Fruit fly (Drosophila melanogaster) whole organism, embryonic: Measurements from ENCODE around the gene CG10866.

Experiments used
- ATbp ChIP-seq: fragments of 200-800 bp; sonication (Bioruptor generic); optimal IDR thresholded peaks from 2 replicates; lab custom pipeline; 2017; ENCODE audit warnings: missing biosample characterization, mild to moderate bottlenecking, missing genetic modification characterization, missing genetic modification reagents
- Bgb ChIP-seq: fragments of 200-800 bp; sonication (Bioruptor generic); IDR thresholded peaks from 2 replicates; pipeline ENCODE4 v1.3.6; 2022; ENCODE audit warnings: missing biosample characterization, missing genetic modification characterization; ENCODE audit not compliant: partially characterized antibody
- CG10209 ChIP-seq: fragments of 200-800 bp; sonication (Bioruptor generic); optimal IDR thresholded peaks from 3 replicates; lab custom pipeline; 2017; ENCODE audit warnings: missing biosample characterization, mild to moderate bottlenecking, missing genetic modification characterization, missing genetic modification reagents
- CG10366 ChIP-seq: fragments of 200-800 bp; sonication (Bioruptor generic); IDR thresholded peaks from 2 replicates; pipeline ENCODE4 v1.3.6; 2022; ENCODE audit warnings: missing biosample characterization, missing genetic modification characterization
- CG10543 ChIP-seq: fragments of 200-800 bp; sonication (Bioruptor generic); optimal IDR thresholded peaks from 3 replicates; lab custom pipeline; 2017; ENCODE audit warnings: missing biosample characterization, mild to moderate bottlenecking, missing genetic modification characterization, moderate library complexity
- CG11723 ChIP-seq: fragments of 200-800 bp; sonication (Bioruptor generic); optimal IDR thresholded peaks from 2 replicates; lab custom pipeline; 2017; ENCODE audit warnings: missing biosample characterization, mild to moderate bottlenecking, missing genetic modification characterization
- CG12071 ChIP-seq: fragments of 200-800 bp; sonication (Bioruptor generic); optimal IDR thresholded peaks from 3 replicates; lab custom pipeline; 2018; ENCODE audit warnings: missing biosample characterization, mild to moderate bottlenecking, missing genetic modification characterization
- CG12942 ChIP-seq: fragments of 200-800 bp; sonication (Bioruptor generic); optimal IDR thresholded peaks from 3 replicates; lab custom pipeline; 2016; ENCODE audit warnings: missing biosample characterization, missing genetic modification characterization
- CG13296 ChIP-seq: fragments of 200-800 bp; sonication (Bioruptor generic); optimal IDR thresholded peaks from 3 replicates; lab custom pipeline; 2018; ENCODE audit warnings: missing biosample characterization, mild to moderate bottlenecking, missing genetic modification characterization
- CG13624 ChIP-seq: fragments of 200-800 bp; sonication (Bioruptor generic); optimal IDR thresholded peaks from 2 replicates; lab custom pipeline; 2016; ENCODE audit warnings: missing biosample characterization, missing genetic modification characterization
- CG13775 ChIP-seq: fragments of 200-800 bp; sonication (Bioruptor generic); optimal IDR thresholded peaks from 3 replicates; lab custom pipeline; 2017; ENCODE audit warnings: missing biosample characterization, mild to moderate bottlenecking, missing genetic modification characterization
- CG15514 ChIP-seq: fragments of 200-800 bp; sonication (Bioruptor generic); optimal IDR thresholded peaks from 3 replicates; lab custom pipeline; 2017; ENCODE audit warnings: missing biosample characterization, missing genetic modification characterization, mild to moderate bottlenecking, moderate library complexity, missing genetic modification reagents
- CG17385 ChIP-seq: fragments of 200-800 bp; sonication (Bioruptor generic); optimal IDR thresholded peaks from 3 replicates; lab custom pipeline; 2018; ENCODE audit warnings: missing biosample characterization, mild to moderate bottlenecking, missing genetic modification characterization
- CG17802 ChIP-seq: fragments of 200-800 bp; sonication (Bioruptor generic); optimal IDR thresholded peaks from 2 replicates; lab custom pipeline; 2018; ENCODE audit warnings: missing biosample characterization, mild to moderate bottlenecking, missing genetic modification characterization, moderate library complexity
- CG17912 ChIP-seq: fragments of 200-800 bp; sonication (Bioruptor generic); optimal IDR thresholded peaks from 2 replicates; lab custom pipeline; 2018; ENCODE audit warnings: missing biosample characterization, mild to moderate bottlenecking, missing genetic modification characterization
- CG18619 ChIP-seq: fragments of 200-800 bp; sonication (Bioruptor generic); optimal IDR thresholded peaks from 3 replicates; lab custom pipeline; 2017; ENCODE audit warnings: missing biosample characterization, mild to moderate bottlenecking, missing genetic modification characterization
- CG2202 ChIP-seq: fragments of 200-800 bp; sonication (Bioruptor generic); optimal IDR thresholded peaks from 2 replicates; lab custom pipeline; 2018; ENCODE audit warnings: missing biosample characterization, mild to moderate bottlenecking, missing genetic modification characterization
- CG31388 ChIP-seq: fragments of 200-800 bp; sonication (Bioruptor generic); optimal IDR thresholded peaks from 2 replicates; lab custom pipeline; 2016; ENCODE audit warnings: missing biosample characterization, missing genetic modification characterization
- CG33213 ChIP-seq: fragments of 200-800 bp; sonication (Bioruptor generic); optimal IDR thresholded peaks from 3 replicates; lab custom pipeline; 2016; ENCODE audit warnings: missing biosample characterization, missing genetic modification characterization
- CG34224 ChIP-seq: fragments of 200-800 bp; sonication (Bioruptor generic); IDR thresholded peaks from 3 replicates; pipeline ENCODE4 v1.3.6; 2022; ENCODE audit warnings: missing biosample characterization, missing genetic modification characterization; ENCODE audit not compliant: partially characterized antibody
- CG34422 ChIP-seq: fragments of 200-800 bp; sonication (Bioruptor generic); IDR thresholded peaks from 3 replicates; pipeline ENCODE4 v1.3.6; 2022; ENCODE audit warnings: missing biosample characterization, missing genetic modification characterization
- CG3847 ChIP-seq: fragments of 200-800 bp; sonication (Bioruptor generic); IDR thresholded peaks from 2 replicates; pipeline ENCODE4 v1.3.6; 2022; ENCODE audit warnings: missing biosample characterization, missing genetic modification characterization
- CG4854 ChIP-seq: fragments of 200-800 bp; sonication (Bioruptor generic); optimal IDR thresholded peaks from 2 replicates; lab custom pipeline; 2016; ENCODE audit warnings: missing biosample characterization, missing genetic modification characterization, inconsistent platforms
- CG6689 ChIP-seq: fragments of 200-800 bp; sonication (Bioruptor generic); IDR thresholded peaks from 2 replicates; pipeline ENCODE4 v1.3.6; 2022; ENCODE audit warnings: missing biosample characterization, missing genetic modification characterization
- CG7372 ChIP-seq: fragments of 200-800 bp; sonication (Bioruptor generic); IDR thresholded peaks from 2 replicates; pipeline ENCODE4 v1.3.6; 2022; ENCODE audit warnings: missing biosample characterization, missing genetic modification characterization
- CG7963 ChIP-seq: fragments of 200-800 bp; sonication (Bioruptor generic); IDR thresholded peaks from 3 replicates; pipeline ENCODE4 v1.3.6; 2022; ENCODE audit warnings: missing biosample characterization, missing genetic modification characterization; ENCODE audit not compliant: partially characterized antibody
- CG9817 ChIP-seq: fragments of 200-800 bp; sonication (Bioruptor generic); optimal IDR thresholded peaks from 2 replicates; lab custom pipeline; 2018; ENCODE audit warnings: missing biosample characterization, mild to moderate bottlenecking, missing genetic modification characterization, moderate library complexity
- Dbx ChIP-seq: fragments of 200-800 bp; sonication (Bioruptor generic); IDR thresholded peaks from 3 replicates; pipeline ENCODE4 v1.3.6; 2022; ENCODE audit warnings: missing biosample characterization, missing genetic modification characterization
- Doc2 ChIP-seq: fragments of 200-800 bp; sonication (Bioruptor generic); IDR thresholded peaks from 2 replicates; pipeline ENCODE4 v1.3.6; 2022; ENCODE audit warnings: missing biosample characterization, missing genetic modification characterization
- Dref ChIP-seq: fragments of 200-800 bp; sonication (Bioruptor generic); IDR thresholded peaks from 2 replicates; pipeline ENCODE4 v1.3.6; 2022; ENCODE audit warnings: missing biosample characterization, missing genetic modification characterization
- E2f1 ChIP-seq: fragments of 200-800 bp; sonication (Bioruptor generic); IDR thresholded peaks from 2 replicates; pipeline ENCODE4 v1.3.6; 2022; ENCODE audit warnings: missing biosample characterization, missing genetic modification characterization
- Hey ChIP-seq: fragments of 200-800 bp; sonication (Bioruptor generic); optimal IDR thresholded peaks from 3 replicates; lab custom pipeline; 2018; ENCODE audit warnings: missing biosample characterization, mild to moderate bottlenecking, missing genetic modification characterization
- Hr78 ChIP-seq, 2 experiments: fragments of 200-800 bp in 1 of 2; fragments of >200 bp in 1 of 2; sonication (Bioruptor generic) in 1 of 2; optimal IDR thresholded peaks; 2 replicates each; lab custom pipeline; 2017 to 2019; ENCODE audit warnings: missing biosample characterization in 2 of 2, missing genetic modification characterization in 2 of 2, mild to moderate bottlenecking in 1 of 2, moderate library complexity in 1 of 2
- Oli ChIP-seq: fragments of 200-800 bp; sonication (Bioruptor generic); optimal IDR thresholded peaks from 2 replicates; lab custom pipeline; 2018; ENCODE audit warnings: missing biosample characterization, mild to moderate bottlenecking, missing genetic modification characterization, moderate library complexity
- al ChIP-seq: fragments of 200-800 bp; sonication (Bioruptor generic); IDR thresholded peaks from 2 replicates; pipeline ENCODE4 v1.3.6; 2022; ENCODE audit warnings: missing biosample characterization, missing genetic modification characterization
- aop ChIP-seq: fragments of 200-800 bp; sonication (Bioruptor generic); IDR thresholded peaks from 2 replicates; pipeline ENCODE4 v1.3.6; 2022; ENCODE audit warnings: missing biosample characterization, missing genetic modification characterization
- gcm ChIP-seq: fragments of 200-800 bp; sonication (Bioruptor generic); optimal IDR thresholded peaks from 2 replicates; lab custom pipeline; 2019; ENCODE audit warnings: missing biosample characterization, mild to moderate bottlenecking, missing genetic modification characterization, moderate library complexity
- gcm2 ChIP-seq: fragments of 200-800 bp; sonication (Bioruptor generic); optimal IDR thresholded peaks from 2 replicates; lab custom pipeline; 2016; ENCODE audit warnings: missing biosample characterization, missing genetic modification characterization
- ham ChIP-seq: fragments of 200-800 bp; sonication (Bioruptor generic); IDR thresholded peaks from 2 replicates; pipeline ENCODE4 v1.3.6; 2022; ENCODE audit warnings: missing biosample characterization, missing genetic modification characterization
- knrl ChIP-seq: fragments of 200-800 bp; sonication (Bioruptor generic); IDR thresholded peaks from 3 replicates; pipeline ENCODE4 v1.3.6; 2022; ENCODE audit warnings: missing biosample characterization, missing genetic modification characterization; ENCODE audit not compliant: partially characterized antibody
- luna ChIP-seq: fragments of 200-800 bp; sonication (Bioruptor generic); optimal IDR thresholded peaks from 2 replicates; lab custom pipeline; 2016; ENCODE audit warnings: missing biosample characterization, missing genetic modification characterization
- mld ChIP-seq: fragments of 200-800 bp; sonication (Bioruptor generic); IDR thresholded peaks from 3 replicates; pipeline ENCODE4 v1.3.6; 2022; ENCODE audit warnings: missing biosample characterization, missing genetic modification characterization; ENCODE audit not compliant: partially characterized antibody
- nerfin-2 ChIP-seq: fragments of 200-800 bp; sonication (Bioruptor generic); IDR thresholded peaks from 2 replicates; pipeline ENCODE4 v1.3.6; 2022; ENCODE audit warnings: missing biosample characterization, missing genetic modification characterization; ENCODE audit not compliant: partially characterized antibody
- nom ChIP-seq: fragments of 200-800 bp; sonication (Bioruptor generic); optimal IDR thresholded peaks from 2 replicates; lab custom pipeline; 2017; ENCODE audit warnings: missing biosample characterization, missing genetic modification characterization, mild to moderate bottlenecking, moderate library complexity, missing genetic modification reagents
- oc ChIP-seq: fragments of 200-800 bp; sonication (Bioruptor generic); optimal IDR thresholded peaks from 2 replicates; lab custom pipeline; 2018; ENCODE audit warnings: missing biosample characterization, mild to moderate bottlenecking, missing genetic modification characterization, moderate library complexity
- odd ChIP-seq: fragments of 200-800 bp; sonication (Bioruptor generic); optimal IDR thresholded peaks from 2 replicates; lab custom pipeline; 2017; ENCODE audit warnings: missing biosample characterization, mild to moderate bottlenecking, missing genetic modification characterization
- stc ChIP-seq: fragments of 200-800 bp; sonication (Bioruptor generic); IDR thresholded peaks from 2 replicates; pipeline ENCODE4 v1.3.6; 2022; ENCODE audit warnings: missing biosample characterization, missing genetic modification characterization
- usp ChIP-seq: fragments of >200 bp; optimal IDR thresholded peaks from 2 replicates; lab custom pipeline; 2017; ENCODE audit warnings: missing biosample characterization, missing genetic modification characterization

The CG10866 gene

DNA sequence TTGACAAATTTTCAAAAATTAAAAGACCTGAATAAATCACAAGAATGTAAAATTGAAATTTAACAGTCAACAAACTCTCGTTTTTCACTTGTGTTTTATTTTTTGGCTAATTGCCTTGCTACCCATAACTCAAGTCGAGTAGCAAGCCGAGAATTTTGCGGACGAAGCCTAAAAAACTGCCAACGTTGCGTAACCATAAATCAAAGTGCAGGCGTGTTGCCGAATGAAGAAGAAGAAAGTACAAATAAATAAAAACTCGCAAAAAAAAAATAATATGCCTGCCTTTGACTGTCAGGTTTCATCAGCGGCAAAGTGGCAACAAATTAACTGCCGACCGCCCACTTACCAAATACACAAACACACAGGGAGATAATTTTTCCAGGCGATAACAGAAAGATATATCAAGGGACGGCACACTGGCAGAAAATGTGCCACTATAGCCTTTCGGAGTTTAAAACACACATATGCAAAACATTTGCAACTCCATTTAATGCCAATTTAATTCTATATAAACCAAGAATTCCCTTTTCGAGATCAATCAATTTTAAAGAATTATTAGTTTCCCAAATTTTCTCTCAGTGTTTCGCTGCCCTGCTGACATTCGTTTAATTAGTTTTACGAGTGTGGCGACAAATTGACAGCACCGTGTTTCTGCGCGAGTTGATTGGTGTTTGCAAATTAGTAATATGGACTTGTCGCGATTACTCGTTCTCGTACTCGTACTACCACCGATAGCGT, 9.4 kb downstream of the CG10866 start (continued):
- peak; percentile 79 for TF ChIP-seq CG12942
- TF ChIP-seq knrl, result no peak
- peak; percentile 87 for TF ChIP-seq CG17385 (GFP tag; lab: Kevin White, UChicago)
- no peak for TF ChIP-seq usp (GFP tag; lab: Kevin White, UChicago)
- TF ChIP-seq CG9817 (tag; lab: Kevin White, UChicago), result peak; percentile 90
- peak; percentile 76 for TF ChIP-seq ATbp (GFP tag; lab: Kevin White, UChicago)
- peak; percentile 87 for TF ChIP-seq Oli
- TF ChIP-seq CG10209 (GFP tag; lab: Kevin White, UChicago), result peak; percentile 88
- TF ChIP-seq E2f1, result peak; percentile 75
- peak; percentile 81 for TF ChIP-seq CG13775 (GFP tag; lab: Kevin White, UChicago)
- TF ChIP-seq CG34422 (GFP tag; lab: Robert Waterston, UW), result peak; percentile 83
- TF ChIP-seq Doc2, result peak; percentile 50; the same call in 1 of the 2 replicates
- peak; percentile 64 for TF ChIP-seq odd (GFP tag; lab: Kevin White, UChicago)
- no peak for TF ChIP-seq Hr78 (GFP tag; optimal IDR thresholded peaks at IDR 0.05; lab: Kevin White, UChicago)
- peak; percentile 91 for TF ChIP-seq CG3847
- TF ChIP-seq CG13296 (GFP tag; lab: Kevin White, UChicago), result peak; percentile 89
- peak; percentile 90 for TF ChIP-seq CG10366 (GFP tag; lab: Robert Waterston, UW)
- no peak for TF ChIP-seq nom (GFP tag; lab: Kevin White, UChicago)
- no peak for TF ChIP-seq nerfin-2
- no peak for TF ChIP-seq aop (GFP tag; lab: Robert Waterston, UW)
- peak; percentile 78 for TF ChIP-seq Hey
- TF ChIP-seq CG17912 (GFP tag; lab: Kevin White, UChicago), result peak; percentile 20
- TF ChIP-seq CG7963 (GFP tag; lab: Robert Waterston, UW), result no peak
- peak; percentile 83 for TF ChIP-seq stc (GFP tag; lab: Robert Waterston, UW)
- peak; percentile 85 for TF ChIP-seq CG12071 (GFP tag; lab: Kevin White, UChicago)
- peak; percentile 5 for TF ChIP-seq CG2202 (tag; lab: Kevin White, UChicago)
- peak; percentile 72 for TF ChIP-seq CG4854 (GFP tag; lab: Kevin White, UChicago)
- TF ChIP-seq CG7372 (GFP tag; lab: Robert Waterston, UW), result peak; percentile 83
- no peak for TF ChIP-seq gcm (GFP tag; lab: Kevin White, UChicago)
- peak; percentile 35 for TF ChIP-seq CG31388 (GFP tag; lab: Kevin White, UChicago)
- peak; percentile 84 for TF ChIP-seq al
- TF ChIP-seq Bgb, result no peak
- TF ChIP-seq CG17802 (tag; lab: Kevin White, UChicago), result peak; percentile 25
- TF ChIP-seq Dref, result no peak
- peak; percentile 89 for TF ChIP-seq CG18619
- TF ChIP-seq CG34224 (GFP tag; lab: Robert Waterston, UW), result no peak
- TF ChIP-seq ham, result peak; percentile 79
- TF ChIP-seq luna (GFP tag; lab: Kevin White, UChicago), result peak; percentile 59
- TF ChIP-seq CG33213 (GFP tag; lab: Kevin White, UChicago), result peak; percentile 74
- TF ChIP-seq CG15514 (GFP tag; lab: Kevin White, UChicago), result peak; percentile 83
- TF ChIP-seq mld (GFP tag; lab: Robert Waterston, UW), result no peak
- peak; percentile 95 for TF ChIP-seq CG13624
- TF ChIP-seq gcm2 (GFP tag; lab: Kevin White, UChicago), result peak; percentile 57
- peak; percentile 73 for TF ChIP-seq CG11723 (GFP tag; lab: Kevin White, UChicago)
- TF ChIP-seq Dbx (GFP tag; lab: Robert Waterston, UW), result peak; percentile 95
- no peak for TF ChIP-seq oc (tag; lab: Kevin White, UChicago)
- peak; percentile 75 for TF ChIP-seq CG6689 (GFP tag; lab: Robert Waterston, UW)
- TF ChIP-seq CG10543 (GFP tag; lab: Kevin White, UChicago), result peak; percentile 88
